Worm (Caenorhabditis elegans) whole organism, L4 larva: ENCODE measurements around the gene lgc-4.
A peak's percentile ranks its signal among the peaks of the same experiment; 100 is the strongest.

ENCODE experiments used
- T20F7.1 ChIP-seq: fragments of 200-800 bp; sonication (Bioruptor generic); optimal IDR thresholded peaks from 2 replicates; lab custom pipeline; 2018; ENCODE audit warnings: mild to moderate bottlenecking, missing genetic modification characterization, missing compliant biosample characterization
- Y48G9A.11 ChIP-seq: fragments of 200-800 bp; sonication (Bioruptor generic); IDR thresholded peaks from 2 replicates; pipeline ENCODE4 v1.3.6; 2022; ENCODE audit warnings: missing genetic modification reagents, missing genetic modification characterization, missing compliant biosample characterization
- ZK546.5 ChIP-seq, 2 experiments: sonication (generic microtip); optimal IDR thresholded peaks; 2 replicates each; lab custom pipeline; 2017; ENCODE audit warnings: missing biosample characterization in 2 of 2, missing genetic modification characterization in 2 of 2
- egl-27 ChIP-seq: sonication (generic microtip); optimal IDR thresholded peaks from 3 replicates; lab custom pipeline; 2017; ENCODE audit warnings: missing biosample characterization, missing genetic modification reagents, missing genetic modification characterization
- jun-1 ChIP-seq: fragments of 150-350 bp; optimal IDR thresholded peaks from 2 replicates; lab custom pipeline; 2014; ENCODE audit warnings: missing biosample characterization, missing genetic modification reagents, missing genetic modification characterization
- lin-39 ChIP-seq: fragments of 150-350 bp; optimal IDR thresholded peaks from 2 replicates; lab custom pipeline; 2014; ENCODE audit warnings: missing biosample characterization, missing genetic modification reagents, missing genetic modification characterization
- lsy-2 ChIP-seq, 2 experiments: fragments of 150-350 bp in 1 of 2; sonication (generic microtip) in 1 of 2; optimal IDR thresholded peaks; 2 replicates each; lab custom pipeline; 2014 to 2017; ENCODE audit warnings: missing biosample characterization in 2 of 2, missing genetic modification characterization in 2 of 2
- mep-1 ChIP-seq: fragments of 150-350 bp; sonication (generic microtip); optimal IDR thresholded peaks from 3 replicates; lab custom pipeline; 2014; ENCODE audit warnings: missing biosample characterization, missing genetic modification characterization
- nhr-102 ChIP-seq: sonication (generic microtip); optimal IDR thresholded peaks from 2 replicates; lab custom pipeline; 2016; ENCODE audit warnings: mild to moderate bottlenecking, missing genetic modification characterization, moderate library complexity, missing compliant biosample characterization
- nhr-11 ChIP-seq: fragments of 150-350 bp; optimal IDR thresholded peaks from 2 replicates; lab custom pipeline; 2014; ENCODE audit warnings: missing biosample characterization, missing genetic modification characterization
- pqm-1 ChIP-seq: sonication (generic microtip); optimal IDR thresholded peaks from 2 replicates; lab custom pipeline; 2017; ENCODE audit warnings: missing biosample characterization, missing genetic modification characterization
- skn-1 ChIP-seq: fragments of 150-350 bp; optimal IDR thresholded peaks from 2 replicates; lab custom pipeline; 2014; ENCODE audit warnings: missing biosample characterization, missing genetic modification characterization
- unc-62 ChIP-seq, 3 experiments: fragments of 150-350 bp in 1 of 3; sonication (generic microtip); optimal IDR thresholded peaks in 2 of 3; peaks in 1 of 3; 1 replicate in 1 of 3; 2 replicates in 2 of 3; lab custom pipeline; 2014 to 2017; ENCODE audit warnings: missing biosample characterization in 3 of 3, missing genetic modification characterization in 3 of 3, missing genetic modification reagents in 3 of 3, missing genotype in 1 of 3
- zip-2 ChIP-seq: fragments of 150-350 bp; optimal IDR thresholded peaks from 2 replicates; lab custom pipeline; 2014; ENCODE audit warnings: missing biosample characterization, missing genetic modification characterization

DNA sequence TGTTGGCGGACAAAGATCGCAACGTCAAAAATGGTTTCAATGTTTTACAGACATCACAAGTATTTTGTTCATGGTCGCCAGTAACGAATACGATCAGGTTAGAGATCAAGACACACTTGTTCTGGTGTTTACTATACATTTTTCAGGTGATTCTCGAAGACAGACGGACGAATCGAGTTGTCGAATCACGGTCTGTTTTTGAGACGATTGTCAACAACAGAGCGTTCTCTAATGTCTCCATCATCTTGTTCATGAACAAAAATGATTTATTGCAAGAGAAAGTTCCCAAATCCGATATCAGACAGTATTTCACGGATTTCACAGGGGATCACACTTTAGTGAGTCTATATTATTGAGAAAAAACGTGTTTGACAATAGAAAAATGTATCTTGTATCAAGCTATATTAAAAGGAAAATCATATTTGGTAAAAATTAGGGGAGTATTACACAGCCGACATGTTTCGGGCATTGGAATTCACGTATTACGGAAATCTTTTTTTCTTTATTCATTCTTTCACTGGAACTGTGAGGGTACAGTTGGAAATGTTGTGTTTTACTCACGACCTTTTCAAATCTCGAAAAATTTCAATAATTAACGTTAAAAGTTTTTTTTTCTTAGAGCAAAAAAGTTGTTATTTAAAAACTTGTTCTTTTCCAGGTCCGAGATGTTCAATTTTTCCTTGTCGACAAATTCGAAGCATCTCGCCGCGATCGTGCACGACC, 6.2 kb upstream of the lgc-4 start:
- TF ChIP-seq unc-62 (GFP tag; optimal IDR thresholded peaks at IDR 0.05 in 1 of 2; lab: Kevin White, UChicago) (peak in 1 of 2 experiments; percentile 94), unc-62 (tag; optimal IDR thresholded peaks at IDR 0.05; lab: Kevin White, UChicago) (no peak), mep-1 (tag; lab: Kevin White, UChicago) (no peak), skn-1 (tag; lab: Kevin White, UChicago) (no peak), Y48G9A.11 (no peak), egl-27 (no peak), lsy-2 (tag; optimal IDR thresholded peaks at IDR 0.05; lab: Kevin White, UChicago) (no peak), zip-2 (no peak), lin-39 (tag; lab: Kevin White, UChicago) (no peak), nhr-102 (tag; lab: Kevin White, UChicago) (no peak), pqm-1 (no peak), nhr-11 (tag; lab: Kevin White, UChicago) (no peak), jun-1 (tag; lab: Kevin White, UChicago) (no peak), T20F7.1 (GFP tag; lab: Kevin White, UChicago) (no peak), ZK546.5 (tag; optimal IDR thresholded peaks at IDR 0.05; lab: Kevin White, UChicago) (no peak)
